Worm (Caenorhabditis elegans): ENCODE results near the gene T28B11.1.
A peak's percentile ranks its signal among the peaks of the same experiment; 100 is the strongest.

DNA sequence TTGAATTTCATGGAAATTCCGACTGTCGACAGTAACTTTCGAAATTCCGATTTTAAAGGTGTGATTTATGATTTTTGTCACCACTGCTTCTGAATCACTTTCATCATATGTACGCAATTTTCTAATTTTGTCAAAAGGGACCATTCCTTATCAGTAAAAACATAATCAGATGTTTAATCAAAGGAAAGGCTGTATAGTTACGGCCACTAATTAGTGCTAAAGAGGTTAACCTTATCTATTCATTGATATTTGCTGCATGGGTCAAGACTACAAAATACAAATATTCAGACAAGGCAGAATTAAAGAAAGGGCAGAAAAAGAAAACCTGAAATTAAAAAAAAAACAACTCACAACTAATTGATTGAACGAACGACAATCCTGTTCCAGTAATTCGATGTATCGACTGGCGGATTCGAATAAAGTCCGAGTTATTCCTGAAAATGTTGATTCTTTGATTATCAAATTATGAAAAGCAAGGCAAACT, at the start of gene T28B11.1:
- TF ChIP-seq aly-2 (tag; optimal IDR thresholded peaks at IDR 0.05): no peak
- no peak for TF ChIP-seq mdl-1 (tag; optimal IDR thresholded peaks at IDR 0.05)
- TF ChIP-seq egl-27 (tag; optimal IDR thresholded peaks at IDR 0.05): no peak
- TF ChIP-seq nhr-77 (tag; optimal IDR thresholded peaks at IDR 0.05): no peak
- TF ChIP-seq zag-1 (tag; optimal IDR thresholded peaks at IDR 0.05): no peak
- no peak for TF ChIP-seq lin-11 (tag; optimal IDR thresholded peaks at IDR 0.05)
- TF ChIP-seq ztf-4 (tag; optimal IDR thresholded peaks at IDR 0.05): no peak
- no peak for TF ChIP-seq ceh-16 (tag; optimal IDR thresholded peaks at IDR 0.05)
- peak; percentile 13 for TF ChIP-seq fos-1 (tag; optimal IDR thresholded peaks at IDR 0.05)
- no peak for TF ChIP-seq R02D3.7 (tag; optimal IDR thresholded peaks at IDR 0.05)
- no peak for TF ChIP-seq gmeb-1 (tag; optimal IDR thresholded peaks at IDR 0.05)
- TF ChIP-seq ztf-11 (tag; optimal IDR thresholded peaks at IDR 0.05): no peak
- TF ChIP-seq nhr-11 (tag; optimal IDR thresholded peaks at IDR 0.05): no peak
